Worm (Caenorhabditis elegans) whole organism, L3 larva: Measurements from ENCODE around the gene srw-62.
A peak's percentile ranks its signal among the peaks of the same experiment; 100 is the strongest.

Experiments used
- ama-1 ChIP-seq: fragments of 150-350 bp; optimal IDR thresholded peaks from 2 replicates; lab custom pipeline; 2018
- ceh-16 ChIP-seq: sonication (generic microtip); optimal IDR thresholded peaks from 2 replicates; lab custom pipeline; 2017; ENCODE audit warnings: missing biosample characterization, missing genetic modification characterization
- ceh-28 ChIP-seq: fragments of 150-350 bp; optimal IDR thresholded peaks from 2 replicates; lab custom pipeline; 2014; ENCODE audit warnings: missing biosample characterization, missing genetic modification reagents, missing genetic modification characterization
- ceh-9 ChIP-seq: sonication (generic microtip); optimal IDR thresholded peaks from 2 replicates; lab custom pipeline; 2018; ENCODE audit warnings: missing biosample characterization, missing genetic modification characterization
- daf-12 ChIP-seq: fragments of 150-350 bp; optimal IDR thresholded peaks from 2 replicates; lab custom pipeline; 2014; ENCODE audit warnings: missing biosample characterization, missing genetic modification reagents, missing genetic modification characterization
- egl-27 ChIP-seq: sonication (generic microtip); optimal IDR thresholded peaks from 4 replicates; lab custom pipeline; 2017; ENCODE audit warnings: missing biosample characterization, missing genetic modification reagents, missing genetic modification characterization
- egl-5 ChIP-seq: fragments of 150-350 bp; optimal IDR thresholded peaks from 2 replicates; lab custom pipeline; 2017; ENCODE audit warnings: missing biosample characterization, missing genetic modification reagents, missing genetic modification characterization, inconsistent platforms
- elt-2 ChIP-seq: sonication (generic microtip); optimal IDR thresholded peaks from 2 replicates; lab custom pipeline; 2016; ENCODE audit warnings: missing genetic modification reagents, mild to moderate bottlenecking, missing genetic modification characterization, missing compliant biosample characterization
- elt-3 ChIP-seq, 3 experiments: fragments of 150-350 bp in 1 of 3; sonication (generic microtip) in 2 of 3; optimal IDR thresholded peaks; 2 replicates in 2 of 3; 4 replicates in 1 of 3; lab custom pipeline; 2014 to 2017; ENCODE audit warnings: missing biosample characterization in 3 of 3, missing genetic modification characterization in 3 of 3
- eor-1 ChIP-seq, 2 experiments: fragments of 150-350 bp; optimal IDR thresholded peaks; 2 replicates each; lab custom pipeline; 2014 to 2018; ENCODE audit warnings: missing biosample characterization in 2 of 2, missing genetic modification characterization in 2 of 2
- fkh-2 ChIP-seq: fragments of 150-350 bp; optimal IDR thresholded peaks from 2 replicates; lab custom pipeline; 2014; ENCODE audit warnings: missing biosample characterization, missing genetic modification reagents, missing genetic modification characterization
- fos-1 ChIP-seq: fragments of 150-350 bp; optimal IDR thresholded peaks from 2 replicates; lab custom pipeline; 2014; ENCODE audit warnings: missing biosample characterization, missing genetic modification characterization
- hmg-11 ChIP-seq: sonication (generic microtip); optimal IDR thresholded peaks from 2 replicates; lab custom pipeline; 2016; ENCODE audit warnings: missing genetic modification characterization, missing compliant biosample characterization
- lin-39 ChIP-seq: fragments of 150-350 bp; optimal IDR thresholded peaks from 2 replicates; lab custom pipeline; 2018; ENCODE audit warnings: missing biosample characterization, missing genetic modification reagents, missing genetic modification characterization
- lsy-12 ChIP-seq: sonication (generic microtip); optimal IDR thresholded peaks from 2 replicates; lab custom pipeline; 2016; ENCODE audit warnings: mild to moderate bottlenecking, missing genetic modification characterization, missing compliant biosample characterization
- mml-1 ChIP-seq: fragments of 150-350 bp; sonication (generic microtip); optimal IDR thresholded peaks from 3 replicates; lab custom pipeline; 2014; ENCODE audit warnings: missing biosample characterization, missing genetic modification characterization
- nfya-1 ChIP-seq: sonication (generic microtip); optimal IDR thresholded peaks from 2 replicates; lab custom pipeline; 2017; ENCODE audit warnings: missing genetic modification characterization, mild to moderate bottlenecking, missing compliant biosample characterization, antibody characterized with exemption, moderate library complexity; ENCODE audit not compliant: insufficient read depth
- nhr-11 ChIP-seq: fragments of 150-350 bp; optimal IDR thresholded peaks from 2 replicates; lab custom pipeline; 2014; ENCODE audit warnings: missing biosample characterization, missing genetic modification characterization
- nhr-23 ChIP-seq: fragments of 150-350 bp; optimal IDR thresholded peaks from 2 replicates; lab custom pipeline; 2014; ENCODE audit warnings: missing biosample characterization, missing genetic modification reagents, missing genetic modification characterization
- nhr-25 ChIP-seq: sonication (generic microtip); optimal IDR thresholded peaks from 2 replicates; lab custom pipeline; 2017; ENCODE audit warnings: missing biosample characterization, missing genetic modification characterization
- nhr-28 ChIP-seq: fragments of 150-350 bp; optimal IDR thresholded peaks from 2 replicates; lab custom pipeline; 2014; ENCODE audit warnings: missing biosample characterization, missing genetic modification characterization
- nhr-43 ChIP-seq: sonication (generic microtip); optimal IDR thresholded peaks from 2 replicates; lab custom pipeline; 2016; ENCODE audit warnings: mild to moderate bottlenecking, missing genetic modification characterization, missing compliant biosample characterization; ENCODE audit not compliant: poor library complexity, severe bottlenecking
- nhr-76 ChIP-seq: fragments of 150-350 bp; sonication (generic microtip); optimal IDR thresholded peaks from 5 replicates; lab custom pipeline; 2014; ENCODE audit warnings: missing biosample characterization, missing genetic modification characterization
- nhr-77 ChIP-seq: fragments of 150-350 bp; optimal IDR thresholded peaks from 2 replicates; lab custom pipeline; 2014; ENCODE audit warnings: missing biosample characterization, missing genetic modification characterization
- pha-4 ChIP-seq: fragments of 150-350 bp; optimal IDR thresholded peaks from 2 replicates; lab custom pipeline; 2014; ENCODE audit warnings: missing biosample characterization, missing genetic modification reagents, missing genetic modification characterization
- skn-1 ChIP-seq: fragments of 150-350 bp; optimal IDR thresholded peaks from 2 replicates; lab custom pipeline; 2014; ENCODE audit warnings: missing biosample characterization, missing genetic modification characterization
- tbx-2 ChIP-seq: sonication (generic microtip); optimal IDR thresholded peaks from 2 replicates; lab custom pipeline; 2016; ENCODE audit warnings: mild to moderate bottlenecking, missing genetic modification characterization, missing compliant biosample characterization
- unc-39 ChIP-seq: sonication (generic microtip); optimal IDR thresholded peaks from 4 replicates; lab custom pipeline; 2017; ENCODE audit warnings: missing biosample characterization, missing genetic modification characterization
- unc-62 ChIP-seq: fragments of 150-350 bp; sonication (generic microtip); optimal IDR thresholded peaks from 4 replicates; lab custom pipeline; 2014; ENCODE audit warnings: missing biosample characterization, missing genetic modification reagents, missing genetic modification characterization
- zag-1 ChIP-seq: fragments of 150-350 bp; optimal IDR thresholded peaks from 2 replicates; lab custom pipeline; 2014; ENCODE audit warnings: missing biosample characterization, missing genetic modification characterization
- ztf-11 ChIP-seq: fragments of 150-350 bp; optimal IDR thresholded peaks from 2 replicates; lab custom pipeline; 2014; ENCODE audit warnings: missing biosample characterization, missing genetic modification characterization
- ztf-4 ChIP-seq: fragments of 150-350 bp; optimal IDR thresholded peaks from 2 replicates; lab custom pipeline; 2014; ENCODE audit warnings: missing biosample characterization, missing genetic modification characterization

Gene srw-62

ce11 chrII:7839703-7840102, 14.5 kb downstream of the srw-62 start:
- no peak for TF ChIP-seq nhr-77 (tag; lab: Kevin White, UChicago)
- TF ChIP-seq mml-1 (tag; lab: Kevin White, UChicago): no peak
- no peak for TF ChIP-seq ceh-16
- peak; percentile 25 for TF ChIP-seq nhr-23 (tag; lab: Kevin White, UChicago)
- peak; percentile 1 for TF ChIP-seq nfya-1 (tag; lab: Kevin White, UChicago)

ce11 chrII:7842053-7842452, 16.8 kb downstream of the srw-62 start, which contains the start of gene klp-3:
Gene klp-3 (plus strand): TSS chrII:7842353.
- no peak for TF ChIP-seq nhr-25
- TF ChIP-seq ceh-9 (tag; lab: Kevin White, UChicago): no peak

- TF ChIP-seq pha-4 (tag; lab: Kevin White, UChicago): peak; percentile 35
- TF ChIP-seq nfya-1 (tag; lab: Kevin White, UChicago): peak; percentile 30
- no peak for TF ChIP-seq fkh-2 (tag; lab: Kevin White, UChicago)
Measured at ce11 chrII:7845571-7846236, 20.5 kb downstream of the srw-62 start, which contains the start of gene T09A5.4. Gene T09A5.4 (plus strand): TSS chrII:7846186.

- no peak for TF ChIP-seq ceh-28
- TF ChIP-seq skn-1 (tag; lab: Kevin White, UChicago): no peak
- TF ChIP-seq ztf-4 (tag; lab: Kevin White, UChicago): no peak
- no peak for TF ChIP-seq pha-4 (tag; lab: Kevin White, UChicago)
Measured at ce11 chrII:7849697-7850096, 24.5 kb downstream of the srw-62 start, which contains the start of gene acr-7. Gene acr-7 (minus strand): TSS chrII:7849797.

- TF ChIP-seq fos-1 (tag; lab: Kevin White, UChicago) (no peak), ama-1 (lab: Kevin White, UChicago) (no peak), nhr-25 (peak; percentile 19), egl-5 (tag; lab: Kevin White, UChicago) (peak; percentile 98)
Measured at ce11 chrII:7850575-7850974, 25.4 kb downstream of the srw-62 start.

- TF ChIP-seq egl-27: no peak
- no peak for TF ChIP-seq elt-3 (tag; optimal IDR thresholded peaks at IDR 0.05; lab: Kevin White, UChicago)
- peak; percentile 50 for TF ChIP-seq elt-2
- peak; percentile 75 for TF ChIP-seq egl-5 (tag; lab: Kevin White, UChicago)
- no peak for TF ChIP-seq nhr-76 (tag; lab: Kevin White, UChicago)
- TF ChIP-seq ceh-16: no peak
- TF ChIP-seq hmg-11 (tag; lab: Kevin White, UChicago): no peak
- no peak for TF ChIP-seq nfya-1 (tag; lab: Kevin White, UChicago)
- TF ChIP-seq daf-12 (tag; lab: Kevin White, UChicago): no peak
- peak; percentile 62 for TF ChIP-seq pha-4 (tag; lab: Kevin White, UChicago)
- TF ChIP-seq, all 47 proteins: peak for 3
Measured at ce11 chrII:7851480-7851879, 26.3 kb downstream of the srw-62 start.

ce11 chrII:7853679-7854078, 28.5 kb downstream of the srw-62 start, which contains the start of gene T09A5.5:
Gene T09A5.5 (minus strand): TSS chrII:7853779.
- TF ChIP-seq unc-39: no peak
- TF ChIP-seq zag-1 (tag; lab: Kevin White, UChicago): no peak
- no peak for TF ChIP-seq ztf-4 (tag; lab: Kevin White, UChicago)
- TF ChIP-seq ceh-28: no peak
- TF ChIP-seq egl-5 (tag; lab: Kevin White, UChicago): no peak
- TF ChIP-seq eor-1 (tag; optimal IDR thresholded peaks at IDR 0.05; lab: Kevin White, UChicago): no peak
- no peak for TF ChIP-seq daf-12 (tag; lab: Kevin White, UChicago)
- no peak for TF ChIP-seq fos-1 (tag; lab: Kevin White, UChicago)
- no peak for TF ChIP-seq lin-39
- TF ChIP-seq ztf-11 (tag; lab: Kevin White, UChicago): no peak
- TF ChIP-seq tbx-2 (tag; lab: Kevin White, UChicago): no peak
- no peak for TF ChIP-seq egl-27
- TF ChIP-seq unc-62: no peak
- TF ChIP-seq nhr-43 (tag; lab: Kevin White, UChicago): no peak
- no peak for TF ChIP-seq ceh-16
- no peak for TF ChIP-seq lsy-12 (tag; lab: Kevin White, UChicago)
- TF ChIP-seq nhr-11 (tag; lab: Kevin White, UChicago): no peak
- TF ChIP-seq nhr-28 (tag; lab: Kevin White, UChicago): no peak
- TF ChIP-seq nfya-1 (tag; lab: Kevin White, UChicago): no peak
